Fruit fly (Drosophila melanogaster): ENCODE measurements around the gene CG12541.

The CG12541 gene

DNA sequence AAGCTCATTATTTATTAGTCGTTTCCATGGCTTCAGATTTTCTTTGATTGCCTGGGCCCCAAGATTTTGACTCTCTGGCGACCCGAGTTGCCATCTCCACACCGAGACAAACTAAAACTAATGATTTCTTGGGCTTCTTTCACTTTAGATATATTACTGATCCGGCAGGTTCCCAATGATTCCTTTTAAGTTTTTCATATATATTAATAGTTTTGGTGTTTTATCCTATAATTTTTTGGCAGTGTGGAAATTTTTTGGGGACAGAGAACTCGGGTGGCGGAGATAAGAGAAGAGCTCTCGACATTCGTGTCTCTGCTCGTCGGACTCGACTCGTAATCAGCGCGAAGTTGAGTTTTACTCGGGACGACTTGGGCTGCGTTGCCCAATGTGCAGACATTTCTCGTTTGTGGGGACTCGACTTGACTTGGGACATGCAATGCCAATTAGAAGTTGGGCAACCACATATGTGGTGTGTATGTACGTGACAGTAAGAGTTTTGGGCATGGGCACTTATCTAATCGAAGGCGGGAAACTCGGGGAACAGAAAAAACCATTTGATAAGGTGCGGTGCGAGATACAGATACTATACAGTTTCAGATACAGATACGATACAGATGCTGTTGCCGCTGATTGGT, 64.6 kb downstream of the CG12541 start (continued):
- TF ChIP-seq ss (GFP tag; optimal IDR thresholded peaks at IDR 0.05) (peak in 1 of 2 experiments; percentile 19), OdsH (GFP tag; optimal IDR thresholded peaks at IDR 0.05) (peak; percentile 8), CG10631 (GFP tag; optimal IDR thresholded peaks at IDR 0.05) (no peak), CG8119 (GFP tag; IDR thresholded peaks at IDR 0.05) (0 out of 3 replicates have a peak, but pooled peaks have one; percentile 35), dac (GFP tag; optimal IDR thresholded peaks at IDR 0.05) (no peak), CG3032 (tag; optimal IDR thresholded peaks at IDR 0.05) (peak; percentile 18), Sox14 (GFP tag; optimal IDR thresholded peaks at IDR 0.05) (peak; percentile 7)

DNA sequence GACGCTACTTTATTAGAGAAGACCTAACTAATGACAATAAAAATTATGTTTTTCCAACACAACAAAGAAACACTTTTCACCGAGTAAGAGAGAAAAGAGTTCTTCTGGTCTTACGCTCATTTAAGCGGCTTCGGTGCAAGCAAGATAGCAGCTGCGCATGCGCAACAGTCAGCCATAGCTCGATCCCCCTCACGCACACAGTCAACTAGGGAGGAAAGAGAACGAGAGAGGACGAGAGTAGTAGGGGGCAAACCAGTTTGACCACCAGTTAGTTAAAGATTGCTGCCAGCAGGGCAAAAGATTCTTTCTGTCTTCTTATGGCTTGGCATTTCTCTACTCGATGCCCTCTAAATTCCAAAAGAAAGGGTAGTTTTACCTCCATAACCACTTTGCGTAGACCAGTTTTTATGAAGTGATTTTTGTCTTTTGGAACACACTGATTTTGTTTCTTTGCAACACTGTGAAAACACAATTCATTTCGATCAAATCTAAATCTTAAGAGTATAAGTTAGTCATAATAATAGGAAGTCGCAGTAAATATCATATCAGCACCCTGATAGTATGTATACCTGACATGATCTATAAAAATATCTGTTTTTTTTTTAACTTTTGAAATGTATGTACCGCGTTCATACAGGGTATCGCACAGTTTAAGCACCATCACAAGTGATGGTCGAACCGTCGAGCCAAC, 65.3 kb downstream of the CG12541 start:
- TF ChIP-seq Blimp-1 (GFP tag; optimal IDR thresholded peaks at IDR 0.05) = no peak
- peak; percentile 34 for TF ChIP-seq fd59A (GFP tag; optimal IDR thresholded peaks at IDR 0.05)
- no peak for TF ChIP-seq CG11902 (GFP tag; optimal IDR thresholded peaks at IDR 0.05)
- TF ChIP-seq salr (GFP tag; optimal IDR thresholded peaks at IDR 0.05) = peak in 1 of 2 experiments; percentile 59
- peak; percentile 28 for TF ChIP-seq CG6792 (GFP tag; optimal IDR thresholded peaks at IDR 0.05)
- TF ChIP-seq CG15336 (GFP tag; IDR thresholded peaks at IDR 0.05) = no peak; the same call in 1 of the 2 replicates
- peak; percentile 29 for TF ChIP-seq CG3919 (GFP tag; optimal IDR thresholded peaks at IDR 0.05)
- TF ChIP-seq Sox14 (GFP tag; optimal IDR thresholded peaks at IDR 0.05) = peak; percentile 35
- peak; percentile 38 for TF ChIP-seq cyc (GFP tag; optimal IDR thresholded peaks at IDR 0.05)
- peak; percentile 53 for TF ChIP-seq Eip75B (GFP tag; optimal IDR thresholded peaks at IDR 0.05)
- no peak for TF ChIP-seq CG9139 (GFP tag; optimal IDR thresholded peaks at IDR 0.05)
- TF ChIP-seq OdsH (GFP tag; optimal IDR thresholded peaks at IDR 0.05) = peak; percentile 37
- TF ChIP-seq achi (GFP tag; optimal IDR thresholded peaks at IDR 0.05) = peak; percentile 56
- TF ChIP-seq Sox102F (GFP tag; optimal IDR thresholded peaks at IDR 0.05) = peak; percentile 40
- TF ChIP-seq CG32006 (GFP tag; optimal IDR thresholded peaks at IDR 0.05) = peak; percentile 65
- no peak for TF ChIP-seq CG6854 (GFP tag; optimal IDR thresholded peaks at IDR 0.05)
- TF ChIP-seq Ets21C (GFP tag; optimal IDR thresholded peaks at IDR 0.05) = no peak
- TF ChIP-seq dac (GFP tag; optimal IDR thresholded peaks at IDR 0.05) = no peak
- no peak for TF ChIP-seq CG11294 (GFP tag; IDR thresholded peaks at IDR 0.05)
- peak; percentile 29 for TF ChIP-seq CG31627 (GFP tag; optimal IDR thresholded peaks at IDR 0.05)
- TF ChIP-seq Hr4 (GFP tag; optimal IDR thresholded peaks at IDR 0.05) = peak; percentile 49
- TF ChIP-seq esn (GFP tag; optimal IDR thresholded peaks at IDR 0.05) = no peak
- TF ChIP-seq spab (GFP tag; optimal IDR thresholded peaks at IDR 0.05) = peak; percentile 19
- peak; percentile 60 for TF ChIP-seq CG10631 (GFP tag; optimal IDR thresholded peaks at IDR 0.05)
- TF ChIP-seq acj6 (GFP tag; optimal IDR thresholded peaks at IDR 0.05) = peak; percentile 46
- no peak for TF ChIP-seq fkh (GFP tag; optimal IDR thresholded peaks at IDR 0.05)
- TF ChIP-seq Ets96B (tag; optimal IDR thresholded peaks at IDR 0.05) = peak; percentile 17
- TF ChIP-seq CG34406 (GFP tag; optimal IDR thresholded peaks at IDR 0.05) = no peak
- peak; percentile 38 for TF ChIP-seq CG6808 (GFP tag; optimal IDR thresholded peaks at IDR 0.05)
- TF ChIP-seq CG8632 (GFP tag; optimal IDR thresholded peaks at IDR 0.05) = peak; percentile 34
- TF ChIP-seq Eip78C (GFP tag) = peak; percentile 81
- peak; percentile 16 for TF ChIP-seq net (GFP tag; optimal IDR thresholded peaks at IDR 0.05)
- no peak for TF ChIP-seq vri (GFP tag; optimal IDR thresholded peaks at IDR 0.05)
- TF ChIP-seq CG6163 (GFP tag; IDR thresholded peaks at IDR 0.05) = peak; percentile 41; the same call in 1 of the 3 replicates
- TF ChIP-seq Gug (GFP tag; IDR thresholded peaks at IDR 0.05) = no peak
- peak in 1 of 2 experiments; percentile 54 for TF ChIP-seq ss (GFP tag; optimal IDR thresholded peaks at IDR 0.05)
- TF ChIP-seq eg (GFP tag; IDR thresholded peaks at IDR 0.05) = no peak
- TF ChIP-seq pdm3 (GFP tag; optimal IDR thresholded peaks at IDR 0.05) = peak; percentile 52
- peak; percentile 6 for TF ChIP-seq lz (GFP tag; optimal IDR thresholded peaks at IDR 0.05)
- no peak for TF ChIP-seq Hr39 (GFP tag; optimal IDR thresholded peaks at IDR 0.05)
- no peak for TF ChIP-seq CG1621 (tag; optimal IDR thresholded peaks at IDR 0.05)
- TF ChIP-seq CG6276 (GFP tag; optimal IDR thresholded peaks at IDR 0.05) = peak; percentile 28
- no peak for TF ChIP-seq CG3032 (tag; optimal IDR thresholded peaks at IDR 0.05)
- TF ChIP-seq Smox (GFP tag; optimal IDR thresholded peaks at IDR 0.05) = peak; percentile 42
- TF ChIP-seq dsx (GFP tag; optimal IDR thresholded peaks at IDR 0.05; ENCODE audit: poor library complexity, severe bottlenecking) = peak; percentile 28
